Worm (Caenorhabditis elegans) whole organism, L1 larva: ENCODE data around the gene B0410.1.

Experiments used
- C34B4.2 ChIP-seq: sonication (generic microtip); optimal IDR thresholded peaks from 2 replicates; lab custom pipeline; 2017; ENCODE audit warnings: mild to moderate bottlenecking, missing genetic modification characterization, missing compliant biosample characterization
- alr-1 ChIP-seq: fragments of 200-800 bp; sonication (Bioruptor generic); optimal IDR thresholded peaks from 2 replicates; lab custom pipeline; 2018; ENCODE audit warnings: borderline replicate concordance, mild to moderate bottlenecking, missing genetic modification characterization, missing compliant biosample characterization
- blmp-1 ChIP-seq: fragments of 150-350 bp; optimal IDR thresholded peaks from 2 replicates; lab custom pipeline; 2014; ENCODE audit warnings: missing biosample characterization, missing genetic modification characterization
- ceh-63 ChIP-seq: fragments of 200-800 bp; sonication (Bioruptor generic); optimal IDR thresholded peaks from 2 replicates; lab custom pipeline; 2018; ENCODE audit warnings: mild to moderate bottlenecking, missing genetic modification characterization, missing compliant biosample characterization
- ceh-8 ChIP-seq: fragments of 200-800 bp; sonication (Bioruptor generic); optimal IDR thresholded peaks from 2 replicates; lab custom pipeline; 2018; ENCODE audit warnings: mild to moderate bottlenecking, missing genetic modification characterization, moderate library complexity, missing compliant biosample characterization
- ceh-90 ChIP-seq: sonication (generic microtip); optimal IDR thresholded peaks from 2 replicates; lab custom pipeline; 2016; ENCODE audit warnings: missing genetic modification characterization, missing compliant biosample characterization
- efl-1 ChIP-seq, 4 experiments: fragments of 150-350 bp; optimal IDR thresholded peaks in 3 of 4; peaks in 1 of 4; 1 replicate in 1 of 4; 2 replicates in 3 of 4; lab custom pipeline; 2014; ENCODE audit warnings: missing biosample characterization in 2 of 4, missing genetic modification characterization in 2 of 4, missing genetic modification reagents in 2 of 4
- egl-13 ChIP-seq: sonication (generic microtip); optimal IDR thresholded peaks from 2 replicates; lab custom pipeline; 2016; ENCODE audit warnings: missing genotype, missing genetic modification reagents, missing genetic modification characterization, missing compliant biosample characterization
- elt-3 ChIP-seq, 6 experiments: fragments of 150-350 bp in 1 of 6; sonication (generic microtip); optimal IDR thresholded peaks; 2 replicates each; lab custom pipeline; 2017 to 2018; ENCODE audit warnings: missing biosample characterization in 6 of 6, missing genetic modification characterization in 6 of 6, inconsistent platforms in 1 of 6
- fkh-10 ChIP-seq: sonication (generic microtip); optimal IDR thresholded peaks from 2 replicates; lab custom pipeline; 2017; ENCODE audit warnings: missing biosample characterization, missing genetic modification reagents, missing genetic modification characterization
- grh-1 ChIP-seq: fragments of 200-800 bp; sonication (Bioruptor generic); IDR thresholded peaks from 2 replicates; pipeline ENCODE4 v1.3.6; 2022; ENCODE audit warnings: missing genetic modification reagents, missing genetic modification characterization, missing compliant biosample characterization
- hpl-2 ChIP-seq: fragments of 150-350 bp; optimal IDR thresholded peaks from 2 replicates; lab custom pipeline; 2014; ENCODE audit warnings: missing biosample characterization, missing genetic modification reagents, missing genetic modification characterization
- isw-1 ChIP-seq: fragments of 200-800 bp; sonication (Bioruptor generic); IDR thresholded peaks from 2 replicates; pipeline ENCODE4 v1.3.6; 2022; ENCODE audit warnings: missing genetic modification characterization, missing compliant biosample characterization
- jun-1 ChIP-seq: fragments of 150-350 bp; optimal IDR thresholded peaks from 2 replicates; lab custom pipeline; 2014; ENCODE audit warnings: missing biosample characterization, missing genetic modification reagents, missing genetic modification characterization
- lin-14 ChIP-seq: fragments of 200-800 bp; sonication (Bioruptor generic); optimal IDR thresholded peaks from 2 replicates; lab custom pipeline; 2018; ENCODE audit warnings: mild to moderate bottlenecking, missing genetic modification characterization, moderate library complexity, missing compliant biosample characterization
- lin-15B ChIP-seq: fragments of 150-350 bp; sonication (generic microtip); optimal IDR thresholded peaks from 3 replicates; lab custom pipeline; 2014; ENCODE audit warnings: missing biosample characterization, missing genetic modification characterization
- lin-35 ChIP-seq, 2 experiments: fragments of 150-350 bp; optimal IDR thresholded peaks; 2 replicates each; lab custom pipeline; 2014; ENCODE audit warnings: missing biosample characterization in 2 of 2, missing genetic modification characterization in 2 of 2, missing genetic modification reagents in 2 of 2
- lir-3 ChIP-seq: sonication (generic microtip); optimal IDR thresholded peaks from 2 replicates; lab custom pipeline; 2016; ENCODE audit warnings: mild to moderate bottlenecking, missing genetic modification characterization, moderate library complexity, missing compliant biosample characterization; ENCODE audit not compliant: poor library complexity
- lsy-2 ChIP-seq, 2 experiments: fragments of 150-350 bp; optimal IDR thresholded peaks; 2 replicates each; lab custom pipeline; 2014; ENCODE audit warnings: missing biosample characterization in 2 of 2, missing genetic modification characterization in 2 of 2
- nhr-12 ChIP-seq: sonication (generic microtip); optimal IDR thresholded peaks from 2 replicates; lab custom pipeline; 2017; ENCODE audit warnings: missing biosample characterization, missing genetic modification characterization
- nhr-237 ChIP-seq: fragments of 150-350 bp; optimal IDR thresholded peaks from 2 replicates; lab custom pipeline; 2014; ENCODE audit warnings: missing biosample characterization, missing genetic modification characterization
- nhr-28 ChIP-seq: fragments of 150-350 bp; optimal IDR thresholded peaks from 2 replicates; lab custom pipeline; 2014; ENCODE audit warnings: missing biosample characterization, missing genetic modification characterization
- nhr-47 ChIP-seq: sonication (generic microtip); optimal IDR thresholded peaks from 2 replicates; lab custom pipeline; 2016; ENCODE audit warnings: mild to moderate bottlenecking, missing genetic modification characterization, moderate library complexity, missing compliant biosample characterization
- nhr-76 ChIP-seq: sonication (generic microtip); optimal IDR thresholded peaks from 2 replicates; lab custom pipeline; 2017; ENCODE audit warnings: missing biosample characterization, missing genetic modification characterization
- nhr-77 ChIP-seq: fragments of 150-350 bp; optimal IDR thresholded peaks from 2 replicates; lab custom pipeline; 2014; ENCODE audit warnings: missing biosample characterization, missing genetic modification characterization
- nhr-85 ChIP-seq: sonication (generic microtip); peaks from one replicate; lab custom pipeline; 2016; ENCODE audit warnings: missing genetic modification characterization, inconsistent platforms, missing compliant biosample characterization
- nhr-90 ChIP-seq: sonication (generic microtip); optimal IDR thresholded peaks from 2 replicates; lab custom pipeline; 2016; ENCODE audit warnings: mild to moderate bottlenecking, missing genetic modification characterization, missing compliant biosample characterization; ENCODE audit not compliant: poor library complexity
- skn-1 ChIP-seq: fragments of 150-350 bp; optimal IDR thresholded peaks from 2 replicates; lab custom pipeline; 2014; ENCODE audit warnings: missing biosample characterization, missing genetic modification characterization
- sox-4 ChIP-seq: sonication (generic microtip); optimal IDR thresholded peaks from 2 replicates; lab custom pipeline; 2016; ENCODE audit warnings: missing genetic modification characterization, missing compliant biosample characterization
- sup-37 ChIP-seq: fragments of 200-800 bp; sonication (Bioruptor generic); optimal IDR thresholded peaks from 2 replicates; lab custom pipeline; 2018; ENCODE audit warnings: mild to moderate bottlenecking, missing genetic modification characterization, missing compliant biosample characterization
- tbx-2 ChIP-seq: sonication (generic microtip); optimal IDR thresholded peaks from 2 replicates; lab custom pipeline; 2016; ENCODE audit warnings: missing genetic modification characterization, missing compliant biosample characterization
- tlp-1 ChIP-seq: fragments of 150-350 bp; optimal IDR thresholded peaks from 2 replicates; lab custom pipeline; 2014; ENCODE audit warnings: missing biosample characterization, missing genetic modification characterization
- unc-130 ChIP-seq: fragments of 150-350 bp; optimal IDR thresholded peaks from 2 replicates; lab custom pipeline; 2017; ENCODE audit warnings: missing biosample characterization, missing genetic modification characterization, inconsistent platforms
- unc-30 ChIP-seq: sonication (generic microtip); optimal IDR thresholded peaks from 2 replicates; lab custom pipeline; 2017; ENCODE audit warnings: missing biosample characterization, missing genetic modification characterization
- unc-62 ChIP-seq: fragments of 150-350 bp; optimal IDR thresholded peaks from 2 replicates; lab custom pipeline; 2014; ENCODE audit warnings: missing biosample characterization, missing genetic modification reagents, missing genetic modification characterization
- unc-98 ChIP-seq: fragments of 200-800 bp; sonication (Bioruptor generic); IDR thresholded peaks from 2 replicates; pipeline ENCODE4 v1.3.6; 2022; ENCODE audit warnings: missing genetic modification characterization, missing compliant biosample characterization
- xbp-1 ChIP-seq: sonication (generic microtip); optimal IDR thresholded peaks from 2 replicates; lab custom pipeline; 2016; ENCODE audit warnings: missing genetic modification characterization, missing compliant biosample characterization
- zip-4 ChIP-seq: fragments of 200-800 bp; sonication (Bioruptor generic); optimal IDR thresholded peaks from 2 replicates; lab custom pipeline; 2018; ENCODE audit warnings: mild to moderate bottlenecking, missing genetic modification characterization, moderate library complexity, missing compliant biosample characterization
- ztf-11 ChIP-seq, 2 experiments: sonication (generic microtip); optimal IDR thresholded peaks; 2 replicates each; lab custom pipeline; 2016 to 2017; ENCODE audit warnings: missing genetic modification characterization in 2 of 2, missing biosample characterization in 1 of 2, missing compliant biosample characterization in 1 of 2
- ztf-4 ChIP-seq: fragments of 150-350 bp; optimal IDR thresholded peaks from 2 replicates; lab custom pipeline; 2014; ENCODE audit warnings: missing biosample characterization, missing genetic modification characterization

B0410.1 gene

ce11 chrX:2895646-2896045 lies 1.3 kb downstream of the B0410.1 start (continued):
- TF ChIP-seq blmp-1 (tag; lab: Kevin White, UChicago) (peak; percentile 53), skn-1 (tag; lab: Kevin White, UChicago) (no peak), lin-15B (tag; lab: Kevin White, UChicago) (no peak), tbx-2 (tag; lab: Kevin White, UChicago) (no peak), sup-37 (GFP tag; lab: Kevin White, UChicago) (no peak), lin-35 (GFP tag; optimal IDR thresholded peaks at IDR 0.05; lab: Kevin White, UChicago) (peak in 1 of 2 experiments; percentile 10), sox-4 (tag; lab: Kevin White, UChicago) (no peak), hpl-2 (GFP tag; lab: Kevin White, UChicago) (no peak), lin-14 (GFP tag; lab: Kevin White, UChicago) (peak; percentile 36), lsy-2 (tag; optimal IDR thresholded peaks at IDR 0.05; lab: Kevin White, UChicago) (no peak), nhr-85 (tag; lab: Kevin White, UChicago) (peak; percentile 87), ceh-8 (GFP tag; lab: Kevin White, UChicago) (no peak), lir-3 (tag; lab: Kevin White, UChicago) (no peak), unc-62 (GFP tag; lab: Kevin White, UChicago) (no peak), ceh-90 (tag; lab: Kevin White, UChicago) (no peak), ceh-63 (no peak), nhr-76 (tag; lab: Kevin White, UChicago) (no peak), elt-3 (tag; optimal IDR thresholded peaks at IDR 0.05; lab: Kevin White, UChicago) (peak in 1 of 6 experiments; percentile 46), jun-1 (tag; lab: Kevin White, UChicago) (no peak), nhr-47 (tag; lab: Kevin White, UChicago) (no peak)

ce11 chrX:2898256-2898655 lies 3.9 kb downstream of the B0410.1 start, which contains the start of gene F52B10.3:
Gene F52B10.3, minus strand, starts transcription at chrX:2898356.
- peak; percentile 13 for TF ChIP-seq lin-14 (GFP tag; lab: Kevin White, UChicago)
- TF ChIP-seq xbp-1 = no peak
- TF ChIP-seq, all 84 proteins: peak for 1

ce11 chrX:2900897-2901496 lies 6.6 kb downstream of the B0410.1 start:
- TF ChIP-seq unc-130 (tag; lab: Kevin White, UChicago) (no peak), ztf-11 (tag; optimal IDR thresholded peaks at IDR 0.05; lab: Kevin White, UChicago) (peak in 1 of 2 experiments; percentile 40), egl-13 (no peak), lin-14 (GFP tag; lab: Kevin White, UChicago) (peak; percentile 13), nhr-85 (tag; lab: Kevin White, UChicago) (peak; percentile 62)

- TF ChIP-seq lin-14 (GFP tag; lab: Kevin White, UChicago) (peak; percentile 5), blmp-1 (tag; lab: Kevin White, UChicago) (peak; percentile 53), efl-1 (optimal IDR thresholded peaks at IDR 0.05; lab: Kevin White, UChicago) (no peak), efl-1 (GFP tag; optimal IDR thresholded peaks at IDR 0.05 in 1 of 2; lab: Kevin White, UChicago) (peak in 1 of 2 experiments; percentile 30), jun-1 (tag; lab: Kevin White, UChicago) (no peak)
These were observed 8.5 kb downstream of the B0410.1 start for ce11 chrX:2902854-2903253.

ce11 chrX:2903715-2904419 lies 9.5 kb downstream of the B0410.1 start:
- TF ChIP-seq alr-1 (no peak), lin-14 (GFP tag; lab: Kevin White, UChicago) (peak; percentile 65), nhr-28 (tag; lab: Kevin White, UChicago) (no peak), nhr-77 (tag; lab: Kevin White, UChicago) (no peak), unc-30 (tag; lab: Kevin White, UChicago) (no peak), efl-1 (optimal IDR thresholded peaks at IDR 0.05; lab: Kevin White, UChicago) (no peak), efl-1 (GFP tag; optimal IDR thresholded peaks at IDR 0.05 in 1 of 2; lab: Kevin White, UChicago) (peak in 1 of 2 experiments; percentile 23), C34B4.2 (tag; lab: Kevin White, UChicago) (no peak), ceh-8 (GFP tag; lab: Kevin White, UChicago) (no peak), tlp-1 (tag; lab: Kevin White, UChicago) (no peak), zip-4 (GFP tag; lab: Kevin White, UChicago) (no peak), ceh-63 (no peak), grh-1 (GFP tag; lab: Robert Waterston, UW) (no peak), lin-35 (GFP tag; optimal IDR thresholded peaks at IDR 0.05; lab: Kevin White, UChicago) (no peak), nhr-237 (tag; lab: Kevin White, UChicago) (no peak), ztf-4 (tag; lab: Kevin White, UChicago) (no peak), unc-98 (no peak), fkh-10 (GFP tag; lab: Kevin White, UChicago) (no peak), lin-15B (tag; lab: Kevin White, UChicago) (no peak), nhr-90 (tag; lab: Kevin White, UChicago) (no peak), isw-1 (no peak), nhr-12 (tag; lab: Kevin White, UChicago) (no peak), elt-3 (tag; optimal IDR thresholded peaks at IDR 0.05; lab: Kevin White, UChicago) (no peak), tbx-2 (tag; lab: Kevin White, UChicago) (no peak)
